Fruit fly (Drosophila melanogaster): ENCODE results near the gene CG9920.

DNA sequence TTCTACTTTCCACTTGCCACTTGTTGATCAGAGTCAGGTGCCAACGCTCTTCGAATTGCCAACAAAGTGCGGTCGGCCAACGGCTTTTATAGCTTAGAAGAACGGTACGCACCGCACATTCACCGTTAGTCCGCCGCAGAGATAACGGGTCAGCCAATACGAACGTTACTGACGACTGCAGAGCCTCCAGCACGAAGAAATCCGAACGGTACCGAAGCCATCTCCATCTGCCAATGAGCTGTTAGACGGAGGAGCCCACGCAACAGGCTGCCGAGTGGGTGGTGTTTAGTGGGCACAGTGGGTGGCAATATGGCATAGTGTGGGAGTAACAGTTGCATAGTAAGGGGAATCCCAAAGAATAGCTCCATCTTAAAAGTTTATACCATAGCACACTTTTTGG is 1.1 kb downstream of the CG9920 start, which contains the start of gene CCHa1:
- TF ChIP-seq CG7368 (GFP tag; optimal IDR thresholded peaks at IDR 0.05) (no peak), dsx (GFP tag; optimal IDR thresholded peaks at IDR 0.05; ENCODE audit: poor library complexity, severe bottlenecking) (no peak), CG10631 (GFP tag; optimal IDR thresholded peaks at IDR 0.05) (no peak), CG3032 (tag; optimal IDR thresholded peaks at IDR 0.05) (no peak), CG3919 (GFP tag; optimal IDR thresholded peaks at IDR 0.05) (no peak), Met (GFP tag; optimal IDR thresholded peaks at IDR 0.05) (no peak), pdm3 (GFP tag; optimal IDR thresholded peaks at IDR 0.05) (no peak), Blimp-1 (GFP tag; optimal IDR thresholded peaks at IDR 0.05) (no peak), CG6854 (GFP tag; optimal IDR thresholded peaks at IDR 0.05) (no peak), salr (GFP tag; optimal IDR thresholded peaks at IDR 0.05) (no peak), topi (GFP tag; optimal IDR thresholded peaks at IDR 0.05) (no peak), Hr39 (GFP tag; optimal IDR thresholded peaks at IDR 0.05) (no peak), CG15336 (GFP tag; IDR thresholded peaks at IDR 0.05) (no peak)

All from whole organism, prepupa.